Worm (Caenorhabditis elegans) whole organism, mixed stage, embryonic: ENCODE measurements around the gene srv-8.

Experiments
- drap-1 ChIP-seq: fragments of 200-800 bp; sonication (Bioruptor generic); optimal IDR thresholded peaks from 3 replicates; lab custom pipeline; 2018; ENCODE audit warnings: mild to moderate bottlenecking, missing genetic modification characterization, missing compliant biosample characterization
- elt-3 ChIP-seq: fragments of 150-350 bp; optimal IDR thresholded peaks from 2 replicates; lab custom pipeline; 2014; ENCODE audit warnings: missing biosample characterization, missing genetic modification characterization
- hlh-1 ChIP-seq: fragments of 150-350 bp; optimal IDR thresholded peaks from 2 replicates; lab custom pipeline; 2014; ENCODE audit warnings: missing biosample characterization, missing genetic modification reagents, missing genetic modification characterization
- lsy-2 ChIP-seq: fragments of 150-350 bp; optimal IDR thresholded peaks from 2 replicates; lab custom pipeline; 2014; ENCODE audit warnings: missing biosample characterization, missing genetic modification characterization
- mep-1 ChIP-seq: fragments of 150-350 bp; optimal IDR thresholded peaks from 2 replicates; lab custom pipeline; 2017; ENCODE audit warnings: missing biosample characterization, missing genetic modification reagents, missing genetic modification characterization, inconsistent platforms
- nhr-12 ChIP-seq: fragments of 150-350 bp; optimal IDR thresholded peaks from 2 replicates; lab custom pipeline; 2014; ENCODE audit warnings: missing biosample characterization, missing genetic modification characterization
- nhr-237 ChIP-seq: fragments of 150-350 bp; optimal IDR thresholded peaks from 2 replicates; lab custom pipeline; 2014; ENCODE audit warnings: missing biosample characterization, missing genetic modification characterization
- nhr-28 ChIP-seq: fragments of 150-350 bp; optimal IDR thresholded peaks from 2 replicates; lab custom pipeline; 2014; ENCODE audit warnings: missing biosample characterization, missing genetic modification characterization
- nhr-76 ChIP-seq: sonication (generic microtip); optimal IDR thresholded peaks from 2 replicates; lab custom pipeline; 2017; ENCODE audit warnings: missing biosample characterization, missing genetic modification characterization
- zip-8 ChIP-seq: fragments of 150-350 bp; optimal IDR thresholded peaks from 2 replicates; lab custom pipeline; 2014; ENCODE audit warnings: missing biosample characterization, missing genetic modification characterization

ce11 chrV:13370265-13370664 lies 50.3 kb downstream of the srv-8 start:
- TF ChIP-seq lsy-2 (tag; lab: Kevin White, UChicago) (no peak), drap-1 (GFP tag; lab: Kevin White, UChicago) (no peak), nhr-76 (tag; lab: Kevin White, UChicago) (no peak), nhr-28 (tag; lab: Kevin White, UChicago) (no peak), elt-3 (tag; lab: Kevin White, UChicago) (no peak), zip-8 (tag; lab: Kevin White, UChicago) (no peak), mep-1 (tag; lab: Kevin White, UChicago) (no peak), nhr-12 (tag; lab: Kevin White, UChicago) (no peak), nhr-237 (tag; lab: Kevin White, UChicago) (no peak), hlh-1 (tag; lab: Kevin White, UChicago) (no peak)
